ENCODE assay signal across 1 fruit fly cellular context in the genomic region with DNA sequence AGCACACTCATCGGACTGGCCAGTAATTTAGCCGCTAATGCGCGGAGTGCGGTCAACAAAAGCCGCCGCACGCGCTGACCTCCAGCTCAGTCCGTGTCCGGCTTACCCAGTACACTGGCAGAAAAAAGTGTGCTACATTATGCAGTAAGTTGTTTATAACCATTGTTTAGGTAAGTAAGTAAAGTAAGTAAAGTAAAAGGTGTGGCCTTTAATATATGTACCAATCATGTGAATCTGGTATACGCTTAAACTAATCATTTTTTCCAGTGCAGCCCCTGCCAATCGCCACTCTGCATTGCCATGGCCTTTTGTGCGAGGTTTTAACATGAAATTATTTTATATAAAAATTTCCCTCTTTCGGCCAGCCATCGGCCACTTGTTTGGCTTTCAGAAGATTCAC.
A peak's percentile ranks its signal among the peaks of the same experiment; 100 is the strongest.
TF ChIP-seq lines count a peak whose summit lies in the region.

No protein-coding gene starts in this region.

TF ChIP-seq in whole organism, embryonic, 481 proteins besides CTCF, POLR2A, EP300 and RAD21 (continued from another document):
- peak; percentile 43 for TF ChIP-seq Xrp1 (GFP tag; IDR thresholded peaks at IDR 0.05; lab: Robert Waterston, UW)
- TF ChIP-seq phol (tag; optimal IDR thresholded peaks at IDR 0.05; lab: Kevin White, UChicago), result peak; percentile 19
- TF ChIP-seq lola (GFP tag; optimal IDR thresholded peaks at IDR 0.05; lab: Kevin White, UChicago), result peak in 1 of 3 experiments; percentile 41
- 0 out of 2 replicates have a peak, but pooled peaks have one; percentile 5 for TF ChIP-seq CG6689 (GFP tag; IDR thresholded peaks at IDR 0.05; lab: Robert Waterston, UW)
- no peak for TF ChIP-seq prd (optimal IDR thresholded peaks at IDR 0.05; lab: Kevin White, UChicago)
- TF ChIP-seq prd (GFP tag; IDR thresholded peaks at IDR 0.05; lab: Robert Waterston, UW), result peak; percentile 55; the same call in 2 of the 3 replicates
- TF ChIP-seq dysf (GFP tag; IDR thresholded peaks at IDR 0.05; lab: Robert Waterston, UW), result 0 out of 3 replicates have a peak, but pooled peaks have one; percentile 41
- TF ChIP-seq sens-2 (GFP tag; IDR thresholded peaks at IDR 0.05; lab: Robert Waterston, UW), result 0 out of 2 replicates have a peak, but pooled peaks have one; percentile 14
- no peak for TF ChIP-seq fru (optimal IDR thresholded peaks at IDR 0.05; lab: Kevin White, UChicago)
- TF ChIP-seq Ravus (GFP tag; IDR thresholded peaks at IDR 0.05; lab: Robert Waterston, UW), result no peak
- peak; percentile 2 for TF ChIP-seq Camta (GFP tag; optimal IDR thresholded peaks at IDR 0.05; lab: Kevin White, UChicago)
- peak in 1 of 2 experiments; percentile 27 for TF ChIP-seq chif (GFP tag; optimal IDR thresholded peaks at IDR 0.05; lab: Kevin White, UChicago)
- TF ChIP-seq sisA (GFP tag; IDR thresholded peaks at IDR 0.05; lab: Robert Waterston, UW), result peak; percentile 49
- peak; percentile 5 for TF ChIP-seq CG9727 (GFP tag; optimal IDR thresholded peaks at IDR 0.05; lab: Kevin White, UChicago)
